Fruit fly (Drosophila melanogaster) whole organism, adult: Measurements from ENCODE around the gene Syt1.

Experiments
- CG14711 ChIP-seq: fragments of 200-800 bp; sonication (Bioruptor generic); optimal IDR thresholded peaks from 2 replicates; lab custom pipeline; 2018; ENCODE audit warnings: missing biosample characterization, mild to moderate bottlenecking, missing genetic modification characterization, moderate library complexity
- CG33017 ChIP-seq: fragments of 200-800 bp; sonication (Bioruptor generic); optimal IDR thresholded peaks from 2 replicates; lab custom pipeline; 2018; ENCODE audit warnings: missing biosample characterization, mild to moderate bottlenecking, missing genetic modification characterization, moderate library complexity
- CG7045 ChIP-seq: fragments of 200-800 bp; sonication (Bioruptor generic); optimal IDR thresholded peaks from 2 replicates; lab custom pipeline; 2017; ENCODE audit warnings: missing biosample characterization, mild to moderate bottlenecking, missing genetic modification characterization
- Clk ChIP-seq: fragments of 200-800 bp; sonication (Bioruptor generic); optimal IDR thresholded peaks from 2 replicates; lab custom pipeline; 2017; ENCODE audit warnings: missing biosample characterization, missing genetic modification characterization
- Crg-1 ChIP-seq: fragments of 200-800 bp; sonication (Bioruptor generic); optimal IDR thresholded peaks from 2 replicates; lab custom pipeline; 2016; ENCODE audit warnings: missing biosample characterization, missing genetic modification characterization
- Hr96 ChIP-seq: fragments of 200-800 bp; sonication (Bioruptor generic); optimal IDR thresholded peaks from 2 replicates; lab custom pipeline; 2016; ENCODE audit warnings: missing biosample characterization, missing genetic modification characterization
- Mnt ChIP-seq: fragments of 200-800 bp; sonication (Bioruptor generic); optimal IDR thresholded peaks from 2 replicates; lab custom pipeline; 2016; ENCODE audit warnings: missing biosample characterization, mild to moderate bottlenecking, missing genetic modification characterization
- bab1 ChIP-seq: fragments of 200-800 bp; sonication (Bioruptor generic); optimal IDR thresholded peaks from 3 replicates; lab custom pipeline; 2019; ENCODE audit warnings: missing biosample characterization, mild to moderate bottlenecking, missing genetic modification characterization, moderate library complexity
- kay ChIP-seq: fragments of 200-800 bp; sonication (Bioruptor generic); peaks from one replicate; lab custom pipeline; 2016; ENCODE audit warnings: missing biosample characterization, missing genetic modification characterization, borderline replicate concordance
- tj ChIP-seq: fragments of 200-800 bp; sonication (Bioruptor generic); optimal IDR thresholded peaks from 3 replicates; lab custom pipeline; 2017; ENCODE audit warnings: missing biosample characterization, mild to moderate bottlenecking, missing genetic modification characterization, moderate library complexity

DNA sequence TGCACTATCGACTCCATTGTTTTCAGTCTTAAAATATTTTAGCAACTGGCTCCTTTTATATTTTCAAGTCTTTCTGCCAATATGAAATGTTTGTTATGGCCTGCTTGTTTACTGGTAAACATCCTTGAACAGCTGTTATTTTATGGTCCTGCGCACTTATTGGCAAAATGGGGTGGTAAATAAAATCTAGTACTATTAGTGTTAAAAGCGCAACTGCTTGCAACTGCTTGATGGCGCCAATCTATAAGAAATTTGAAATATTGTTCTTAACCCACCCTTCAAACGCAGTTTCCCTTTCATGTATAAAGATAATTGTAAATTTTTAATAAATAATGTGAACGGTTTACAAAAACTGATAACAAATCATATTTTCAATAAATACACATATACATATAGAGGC lies 15.9 kb upstream of the Syt1 start, which contains the start of gene G6P:
- TF ChIP-seq bab1 (no peak), Crg-1 (GFP tag; lab: Kevin White, UChicago) (no peak), kay (GFP tag; lab: Kevin White, UChicago) (no peak), tj (GFP tag; lab: Kevin White, UChicago) (no peak), Hr96 (GFP tag; lab: Kevin White, UChicago) (no peak), CG33017 (tag; lab: Kevin White, UChicago) (no peak), CG7045 (GFP tag; lab: Kevin White, UChicago) (no peak), Mnt (no peak), CG14711 (tag; lab: Kevin White, UChicago) (no peak), Clk (GFP tag; lab: Kevin White, UChicago) (no peak)
